Fruit fly (Drosophila melanogaster): Measurements from ENCODE around the gene CG14573.

CG14573 gene

dm6 chr3L:21739017-21739730 is 5.3 kb downstream of the CG14573 start (continued):
- TF ChIP-seq da (GFP tag; optimal IDR thresholded peaks at IDR 0.05) (no peak), CG14014 (GFP tag; IDR thresholded peaks at IDR 0.05) (no peak), CG3995 (GFP tag; optimal IDR thresholded peaks at IDR 0.05) (no peak), CG5245 (GFP tag; optimal IDR thresholded peaks at IDR 0.05) (no peak), Med (GFP tag) (no peak), yki (optimal IDR thresholded peaks at IDR 0.05) (no peak), oc (tag; optimal IDR thresholded peaks at IDR 0.05) (peak; percentile 25), CG10209 (GFP tag; optimal IDR thresholded peaks at IDR 0.05) (no peak), Max (GFP tag; optimal IDR thresholded peaks at IDR 0.05) (no peak), Aef1 (GFP tag; IDR thresholded peaks at IDR 0.05) (no peak), croc (GFP tag; conservative IDR thresholded peaks at IDR 0.05) (no peak), CG4328 (GFP tag; optimal IDR thresholded peaks at IDR 0.05) (no peak), Hr51 (GFP tag; optimal IDR thresholded peaks at IDR 0.05) (no peak), CG14710 (tag; optimal IDR thresholded peaks at IDR 0.05) (no peak), CG17385 (GFP tag; optimal IDR thresholded peaks at IDR 0.05) (no peak), CG1024 (GFP tag; IDR thresholded peaks at IDR 0.05) (no peak), CG1603 (tag; optimal IDR thresholded peaks at IDR 0.05) (no peak), Taf1 (GFP tag; IDR thresholded peaks at IDR 0.05) (no peak), CG8944 (GFP tag; optimal IDR thresholded peaks at IDR 0.05) (no peak), CG31224 (GFP tag; IDR thresholded peaks at IDR 0.05) (peak; percentile 35; the same call in 1 of the 2 replicates), CG10979 (tag; optimal IDR thresholded peaks at IDR 0.05) (no peak), CG4730 (GFP tag; IDR thresholded peaks at IDR 0.05) (no peak), lab (GFP tag; optimal IDR thresholded peaks at IDR 0.05) (no peak), Lhr (GFP tag; optimal IDR thresholded peaks at IDR 0.05) (no peak), Dp (GFP tag; optimal IDR thresholded peaks at IDR 0.05) (no peak)

DNA sequence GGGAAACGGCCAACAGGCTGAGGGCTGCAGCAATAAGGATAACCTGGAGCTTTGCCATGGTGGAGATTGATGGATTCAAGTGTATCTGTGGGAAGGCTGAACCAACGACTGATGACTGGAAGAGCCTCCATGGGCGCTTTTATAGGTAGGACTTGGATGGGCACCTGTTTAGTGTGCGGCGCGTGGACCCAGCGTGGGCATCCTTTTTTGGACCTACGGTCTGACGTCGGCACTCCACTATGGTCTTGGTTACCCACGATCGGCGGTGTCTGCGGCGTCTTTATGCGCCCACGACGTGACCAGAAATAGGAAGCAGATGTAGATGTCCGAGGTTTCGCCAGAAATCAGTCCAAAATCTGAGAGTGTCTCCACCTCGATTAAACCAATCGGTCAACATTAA is 6.3 kb downstream of the CG14573 start, which contains the start of gene CG14566:
Gene CG14566 (minus strand): TSS at position 101 of the 400 bp plus-strand sequence.
- TF ChIP-seq Atf-2 (GFP tag; optimal IDR thresholded peaks at IDR 0.05) (no peak), Mes4 (GFP tag; optimal IDR thresholded peaks at IDR 0.05) (no peak), inv (GFP tag; IDR thresholded peaks at IDR 0.05; ENCODE audit: partially characterized antibody) (no peak), tio (GFP tag; optimal IDR thresholded peaks at IDR 0.05) (no peak), CG6689 (GFP tag; IDR thresholded peaks at IDR 0.05) (no peak), fd96Cb (tag; optimal IDR thresholded peaks at IDR 0.05) (no peak)

- TF ChIP-seq chinmo (GFP tag; IDR thresholded peaks at IDR 0.05; ENCODE audit: partially characterized antibody) (0 out of 4 replicates have a peak, but pooled peaks have one; percentile 37), vnd (GFP tag; IDR thresholded peaks at IDR 0.05; ENCODE audit: partially characterized antibody) (no peak), kni (GFP tag; optimal IDR thresholded peaks at IDR 0.05) (peak; percentile 37), Hey (tag; optimal IDR thresholded peaks at IDR 0.05) (no peak), bab2 (GFP tag; optimal IDR thresholded peaks at IDR 0.05) (no peak), Hr51 (GFP tag; optimal IDR thresholded peaks at IDR 0.05) (no peak), vvl (GFP tag; IDR thresholded peaks at IDR 0.05) (peak; percentile 18; the same call in 1 of the 2 replicates)
Observed at dm6 chr3L:21741234-21741633, 7.3 kb downstream of the CG14573 start, which contains the start of gene CG14572. Gene CG14572 (plus strand): TSS chr3L:21741534.
